Fruit fly (Drosophila melanogaster): ENCODE data around the gene CG32500.

CG32500 gene

DNA sequence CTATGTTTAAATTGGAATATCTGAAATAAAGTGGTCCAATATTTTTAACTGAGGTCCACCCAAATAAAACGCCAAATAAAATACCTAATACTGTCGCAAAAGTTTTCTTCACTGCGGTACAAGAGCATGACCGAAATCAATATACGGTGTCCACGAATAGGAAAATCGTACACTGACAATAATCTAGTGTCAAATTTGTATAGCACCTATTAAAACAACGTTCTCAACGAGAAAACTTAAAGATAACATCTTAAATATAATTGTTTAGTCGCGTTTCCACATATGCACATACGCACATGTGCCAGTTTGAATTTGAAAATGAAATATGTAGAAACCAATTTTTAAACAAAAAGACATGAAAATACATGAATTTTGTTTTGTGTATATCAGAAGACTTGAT lies 7.9 kb upstream of the CG32500 start (continued):
- TF ChIP-seq sima (GFP tag; optimal IDR thresholded peaks at IDR 0.05) (no peak), CG13296 (GFP tag; optimal IDR thresholded peaks at IDR 0.05) (peak; percentile 64), Gug (GFP tag; IDR thresholded peaks at IDR 0.05) (peak; percentile 34; the same call in 1 of the 4 replicates), CG17359 (tag; optimal IDR thresholded peaks at IDR 0.05) (peak; percentile 73)

DNA sequence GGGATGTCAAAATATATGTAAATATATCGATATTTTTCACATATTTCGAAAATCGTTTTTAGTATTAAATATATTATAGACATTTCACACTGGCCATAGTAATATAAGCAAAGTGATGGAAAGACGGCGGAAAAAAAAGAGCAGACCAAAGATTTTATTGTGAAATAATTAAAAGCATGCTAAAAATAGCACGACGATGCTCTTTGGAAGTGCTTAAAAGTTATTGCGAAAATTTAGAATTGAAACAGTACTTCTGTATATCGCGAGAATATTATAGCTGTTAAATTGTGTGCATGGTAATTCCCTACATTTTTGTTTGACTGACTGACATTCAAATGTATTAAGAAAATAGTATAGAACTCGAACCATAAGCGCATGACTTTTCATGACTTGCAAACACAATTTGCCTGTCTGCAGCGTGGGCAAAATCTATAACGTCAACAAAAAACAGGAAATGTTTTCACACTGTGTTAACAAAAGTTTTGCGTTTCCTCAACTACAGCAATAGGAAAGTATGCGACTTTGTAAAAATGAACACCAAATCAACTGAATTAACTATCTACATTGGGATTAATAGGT lies 6.7 kb upstream of the CG32500 start:
- TF ChIP-seq CG6254 (GFP tag; optimal IDR thresholded peaks at IDR 0.05) (no peak), Hmr (GFP tag; optimal IDR thresholded peaks at IDR 0.05) (no peak), unc-4 (GFP tag; IDR thresholded peaks at IDR 0.05; ENCODE audit: partially characterized antibody) (no peak), CG18476 (GFP tag; optimal IDR thresholded peaks at IDR 0.05) (no peak), Antp (GFP tag; optimal IDR thresholded peaks at IDR 0.05) (no peak), ssp (GFP tag; IDR thresholded peaks at IDR 0.05) (peak; percentile 93), Eip74EF (GFP tag; optimal IDR thresholded peaks at IDR 0.05) (peak in 1 of 2 experiments; percentile 64), Atf3 (GFP tag; optimal IDR thresholded peaks at IDR 0.05) (no peak), phol (tag; optimal IDR thresholded peaks at IDR 0.05) (peak; percentile 18), E2f2 (GFP tag; IDR thresholded peaks at IDR 0.05) (no peak), Doc2 (GFP tag; IDR thresholded peaks at IDR 0.05) (no peak), ATbp (GFP tag; optimal IDR thresholded peaks at IDR 0.05) (no peak), CG17802 (tag; optimal IDR thresholded peaks at IDR 0.05) (peak; percentile 76), Hr51 (GFP tag; optimal IDR thresholded peaks at IDR 0.05) (no peak), Hsf (GFP tag; optimal IDR thresholded peaks at IDR 0.05) (no peak), CG11723 (GFP tag; optimal IDR thresholded peaks at IDR 0.05) (peak; percentile 61), CG17359 (tag; optimal IDR thresholded peaks at IDR 0.05) (no peak), Oli (tag; optimal IDR thresholded peaks at IDR 0.05) (peak; percentile 2), CG9932 (GFP tag; IDR thresholded peaks at IDR 0.05) (no peak), dysf (GFP tag; IDR thresholded peaks at IDR 0.05) (peak; percentile 18; the same call in 1 of the 3 replicates), pzg (GFP tag; optimal IDR thresholded peaks at IDR 0.05) (peak; percentile 5), rib (GFP tag; IDR thresholded peaks at IDR 0.05) (no peak), CG30020 (tag; optimal IDR thresholded peaks at IDR 0.05) (peak; percentile 97), cg (GFP tag; optimal IDR thresholded peaks at IDR 0.05) (no peak), knrl (GFP tag; IDR thresholded peaks at IDR 0.05; ENCODE audit: partially characterized antibody) (0 out of 3 replicates have a peak, but pooled peaks have one; percentile 8), CG11696 (GFP tag; IDR thresholded peaks at IDR 0.05) (no peak), lmd (GFP tag; IDR thresholded peaks at IDR 0.05) (0 out of 2 replicates have a peak, but pooled peaks have one; percentile 8), CG9215 (GFP tag; IDR thresholded peaks at IDR 0.05) (no peak), pho (GFP tag; optimal IDR thresholded peaks at IDR 0.05) (no peak), Sry-δ (GFP tag; optimal IDR thresholded peaks at IDR 0.05) (peak; percentile 48), sd (tag; optimal IDR thresholded peaks at IDR 0.05) (no peak), maf-S (GFP tag; optimal IDR thresholded peaks at IDR 0.05) (no peak), al (GFP tag; IDR thresholded peaks at IDR 0.05) (no peak), pb (GFP tag; optimal IDR thresholded peaks at IDR 0.05) (no peak), CG2678 (tag; optimal IDR thresholded peaks at IDR 0.05) (peak; percentile 7), lola (GFP tag; optimal IDR thresholded peaks at IDR 0.05) (peak in 1 of 3 experiments; percentile 72), eyg (GFP tag; optimal IDR thresholded peaks at IDR 0.05) (no peak), CG14710 (tag; optimal IDR thresholded peaks at IDR 0.05) (peak; percentile 32), NfI (GFP tag; optimal IDR thresholded peaks at IDR 0.05) (no peak), CG1832 (GFP tag; optimal IDR thresholded peaks at IDR 0.05) (no peak), CG10366 (GFP tag; IDR thresholded peaks at IDR 0.05) (no peak), sisA (GFP tag; IDR thresholded peaks at IDR 0.05) (no peak), CG13123 (GFP tag; optimal IDR thresholded peaks at IDR 0.05) (no peak), CG3065 (GFP tag; optimal IDR thresholded peaks at IDR 0.05) (no peak), sr (GFP tag; IDR thresholded peaks at IDR 0.05) (no peak)

Measured in whole organism, embryonic.